Fruit fly (Drosophila melanogaster) whole organism, embryonic: Measurements from ENCODE around the gene ghi.
A peak's percentile ranks its signal among the peaks of the same experiment; 100 is the strongest.

ENCODE experiments used
- ATbp ChIP-seq: fragments of 200-800 bp; sonication (Bioruptor generic); optimal IDR thresholded peaks from 2 replicates; lab custom pipeline; 2017; ENCODE audit warnings: missing biosample characterization, mild to moderate bottlenecking, missing genetic modification characterization, missing genetic modification reagents
- Ada2b ChIP-seq: fragments of 200-800 bp; sonication (Bioruptor generic); IDR thresholded peaks from 2 replicates; pipeline ENCODE4 v1.3.6; 2022; ENCODE audit warnings: missing biosample characterization, missing genetic modification characterization
- Bteb2 ChIP-seq: fragments of 200-800 bp; sonication (Bioruptor generic); optimal IDR thresholded peaks from 2 replicates; lab custom pipeline; 2016; ENCODE audit warnings: missing biosample characterization, missing genetic modification characterization
- CG12236 ChIP-seq: fragments of 200-800 bp; sonication (Bioruptor generic); optimal IDR thresholded peaks from 2 replicates; lab custom pipeline; 2016; ENCODE audit warnings: missing biosample characterization, missing genetic modification characterization
- CG13296 ChIP-seq: fragments of 200-800 bp; sonication (Bioruptor generic); optimal IDR thresholded peaks from 3 replicates; lab custom pipeline; 2018; ENCODE audit warnings: missing biosample characterization, mild to moderate bottlenecking, missing genetic modification characterization
- CG14050 ChIP-seq: fragments of 200-800 bp; sonication (Bioruptor generic); IDR thresholded peaks from 3 replicates; pipeline ENCODE4 v1.3.6; 2022; ENCODE audit warnings: missing biosample characterization, missing genetic modification characterization
- CG15269 ChIP-seq: fragments of 200-800 bp; sonication (Bioruptor generic); optimal IDR thresholded peaks from 2 replicates; lab custom pipeline; 2018; ENCODE audit warnings: missing biosample characterization, mild to moderate bottlenecking, missing genetic modification characterization, moderate library complexity
- CG1603 ChIP-seq: fragments of 200-800 bp; sonication (Bioruptor generic); optimal IDR thresholded peaks from 2 replicates; lab custom pipeline; 2019; ENCODE audit warnings: missing biosample characterization, mild to moderate bottlenecking, missing genetic modification characterization, moderate library complexity
- CG16779 ChIP-seq: fragments of 200-800 bp; sonication (Bioruptor generic); IDR thresholded peaks from 2 replicates; pipeline ENCODE4 v1.3.6; 2022; ENCODE audit warnings: missing biosample characterization, missing genetic modification characterization
- CG17361 ChIP-seq: fragments of 200-800 bp; sonication (Bioruptor generic); IDR thresholded peaks from 3 replicates; pipeline ENCODE4 v1.3.6; 2022; ENCODE audit warnings: missing biosample characterization, missing genetic modification characterization
- CG3163 ChIP-seq: fragments of 200-800 bp; sonication (Bioruptor generic); optimal IDR thresholded peaks from 3 replicates; lab custom pipeline; 2016; ENCODE audit warnings: missing biosample characterization, missing genetic modification characterization
- CG32532 ChIP-seq: fragments of 200-800 bp; sonication (Bioruptor generic); IDR thresholded peaks from 2 replicates; pipeline ENCODE4 v1.3.6; 2022; ENCODE audit warnings: missing biosample characterization, missing genetic modification characterization
- CG3847 ChIP-seq: fragments of 200-800 bp; sonication (Bioruptor generic); IDR thresholded peaks from 2 replicates; pipeline ENCODE4 v1.3.6; 2022; ENCODE audit warnings: missing biosample characterization, missing genetic modification characterization
- CG4424 ChIP-seq: fragments of 200-800 bp; sonication (Bioruptor generic); optimal IDR thresholded peaks from 3 replicates; lab custom pipeline; 2016; ENCODE audit warnings: missing biosample characterization, missing genetic modification characterization
- CG7556 ChIP-seq: fragments of 200-800 bp; sonication (Bioruptor generic); optimal IDR thresholded peaks from 2 replicates; lab custom pipeline; 2017; ENCODE audit warnings: missing biosample characterization, mild to moderate bottlenecking, missing genetic modification characterization
- CG7786 ChIP-seq: fragments of 200-800 bp; sonication (Bioruptor generic); optimal IDR thresholded peaks from 2 replicates; lab custom pipeline; 2016; ENCODE audit warnings: missing biosample characterization, missing genetic modification characterization
- CG7839 ChIP-seq: fragments of 200-800 bp; sonication (Bioruptor generic); optimal IDR thresholded peaks from 3 replicates; lab custom pipeline; 2018; ENCODE audit warnings: missing biosample characterization, mild to moderate bottlenecking, missing genetic modification characterization, moderate library complexity
- CrebB ChIP-seq: fragments of 200-800 bp; sonication (Bioruptor generic); optimal IDR thresholded peaks from 3 replicates; lab custom pipeline; 2018; ENCODE audit warnings: missing biosample characterization, mild to moderate bottlenecking, missing genetic modification characterization
- HLH3B ChIP-seq: fragments of 200-800 bp; sonication (Bioruptor generic); IDR thresholded peaks from 2 replicates; pipeline ENCODE4 v1.3.6; 2022; ENCODE audit warnings: missing biosample characterization, missing genetic modification characterization
- Hr78 ChIP-seq, 2 experiments: fragments of 200-800 bp in 1 of 2; fragments of >200 bp in 1 of 2; sonication (Bioruptor generic) in 1 of 2; optimal IDR thresholded peaks; 2 replicates each; lab custom pipeline; 2017 to 2019; ENCODE audit warnings: missing biosample characterization in 2 of 2, missing genetic modification characterization in 2 of 2, mild to moderate bottlenecking in 1 of 2, moderate library complexity in 1 of 2
- Mrtf ChIP-seq: fragments of 200-800 bp; sonication (Bioruptor generic); IDR thresholded peaks from 3 replicates; pipeline ENCODE4 v1.3.6; 2022; ENCODE audit warnings: missing biosample characterization, missing genetic modification characterization
- Nf-YA ChIP-seq: fragments of 200-800 bp; sonication (Bioruptor generic); IDR thresholded peaks from 2 replicates; pipeline ENCODE4 v1.3.6; 2022; ENCODE audit warnings: missing biosample characterization, missing genetic modification characterization
- Nf-YB ChIP-seq: fragments of 200-800 bp; sonication (Bioruptor generic); optimal IDR thresholded peaks from 3 replicates; lab custom pipeline; 2019; ENCODE audit warnings: missing biosample characterization, mild to moderate bottlenecking, missing genetic modification characterization, moderate library complexity
- NfI ChIP-seq: fragments of 200-800 bp; sonication (Bioruptor generic); optimal IDR thresholded peaks from 3 replicates; lab custom pipeline; 2018; ENCODE audit warnings: missing biosample characterization, mild to moderate bottlenecking, missing genetic modification characterization, moderate library complexity
- Pdp1 ChIP-seq, 2 experiments: fragments of 200-800 bp; sonication (Bioruptor generic); optimal IDR thresholded peaks; 3 replicates each; lab custom pipeline; 2016; ENCODE audit warnings: missing biosample characterization in 2 of 2, missing genetic modification characterization in 2 of 2, mild to moderate bottlenecking in 1 of 2, moderate library complexity in 1 of 2
- Sox100B ChIP-seq: fragments of 200-800 bp; sonication (Bioruptor generic); optimal IDR thresholded peaks from 3 replicates; lab custom pipeline; 2018; ENCODE audit warnings: missing biosample characterization, mild to moderate bottlenecking, missing genetic modification characterization
- Xrp1 ChIP-seq: fragments of 200-800 bp; sonication (Bioruptor generic); IDR thresholded peaks from 2 replicates; pipeline ENCODE4 v1.3.6; 2022; ENCODE audit warnings: missing biosample characterization, missing genetic modification characterization
- ap ChIP-seq: fragments of 200-800 bp; sonication (Bioruptor generic); IDR thresholded peaks from 2 replicates; pipeline ENCODE4 v1.3.6; 2022; ENCODE audit warnings: missing biosample characterization, missing genetic modification characterization
- bsh ChIP-seq, 2 experiments: fragments of 200-800 bp; sonication (Bioruptor generic); optimal IDR thresholded peaks; 2 replicates each; lab custom pipeline; 2017 to 2018; ENCODE audit warnings: mild to moderate bottlenecking in 2 of 2, missing biosample characterization in 2 of 2, missing genetic modification characterization in 2 of 2, moderate library complexity in 1 of 2
- caup ChIP-seq: fragments of 200-800 bp; sonication (Bioruptor generic); optimal IDR thresholded peaks from 3 replicates; lab custom pipeline; 2017; ENCODE audit warnings: missing biosample characterization, mild to moderate bottlenecking, missing genetic modification characterization, moderate library complexity; ENCODE audit not compliant: severe bottlenecking
- chm ChIP-seq: fragments of 200-800 bp; sonication (Bioruptor generic); IDR thresholded peaks from 2 replicates; pipeline ENCODE4 v1.3.6; 2022; ENCODE audit warnings: missing biosample characterization, missing genetic modification characterization
- corto ChIP-seq: fragments of 200-800 bp; sonication (Bioruptor generic); optimal IDR thresholded peaks from 2 replicates; lab custom pipeline; 2016; ENCODE audit warnings: missing biosample characterization, mild to moderate bottlenecking, missing genetic modification characterization, moderate library complexity
- dmrt99B ChIP-seq: fragments of 200-800 bp; sonication (Bioruptor generic); optimal IDR thresholded peaks from 2 replicates; lab custom pipeline; 2018; ENCODE audit warnings: missing biosample characterization, mild to moderate bottlenecking, missing genetic modification characterization, moderate library complexity
- dpn ChIP-seq, 2 experiments: fragments of 200-800 bp; sonication (Bioruptor generic); optimal IDR thresholded peaks; 3 replicates each; lab custom pipeline; 2016; ENCODE audit warnings: missing biosample characterization in 2 of 2, missing genetic modification characterization in 2 of 2
- esg ChIP-seq: fragments of 200-800 bp; sonication (Bioruptor generic); conservative IDR thresholded peaks from 2 replicates; pipeline ENCODE4 v1.3.6; 2022; ENCODE audit warnings: missing biosample characterization, missing genetic modification characterization
- fd96Cb ChIP-seq: fragments of 200-800 bp; sonication (Bioruptor generic); optimal IDR thresholded peaks from 2 replicates; lab custom pipeline; 2018; ENCODE audit warnings: missing biosample characterization, mild to moderate bottlenecking, missing genetic modification characterization, moderate library complexity
- gem ChIP-seq: fragments of 200-800 bp; sonication (Bioruptor generic); optimal IDR thresholded peaks from 2 replicates; lab custom pipeline; 2019; ENCODE audit warnings: missing biosample characterization, mild to moderate bottlenecking, missing genetic modification characterization, moderate library complexity
- mam ChIP-seq: fragments of 200-800 bp; sonication (Bioruptor generic); optimal IDR thresholded peaks from 3 replicates; lab custom pipeline; 2016; ENCODE audit warnings: missing biosample characterization, missing genetic modification characterization
- nau ChIP-seq: fragments of 200-800 bp; sonication (Bioruptor generic); optimal IDR thresholded peaks from 3 replicates; lab custom pipeline; 2017; ENCODE audit warnings: missing biosample characterization, mild to moderate bottlenecking, missing genetic modification characterization, missing genetic modification reagents
- nerfin-1 ChIP-seq: fragments of 200-800 bp; sonication (Bioruptor generic); optimal IDR thresholded peaks from 3 replicates; lab custom pipeline; 2019; ENCODE audit warnings: missing biosample characterization, mild to moderate bottlenecking, missing genetic modification characterization, moderate library complexity
- oc ChIP-seq: fragments of 200-800 bp; sonication (Bioruptor generic); optimal IDR thresholded peaks from 2 replicates; lab custom pipeline; 2018; ENCODE audit warnings: missing biosample characterization, mild to moderate bottlenecking, missing genetic modification characterization, moderate library complexity
- pan ChIP-seq, 4 experiments: fragments of >200 bp in 3 of 4; fragments of 200-800 bp in 1 of 4; sonication (Bioruptor generic) in 1 of 4; optimal IDR thresholded peaks in 3 of 4; IDR thresholded peaks in 1 of 4; 2 replicates each; pipeline versions ENCODE4 v1.3.6 to Lab custom; 2017 to 2022; ENCODE audit warnings: missing biosample characterization in 2 of 4, missing genetic modification characterization in 2 of 4, mixed read lengths in 1 of 4
- peb ChIP-seq: fragments of 200-800 bp; sonication (Bioruptor generic); IDR thresholded peaks from 2 replicates; pipeline ENCODE4 v1.3.6; 2022; ENCODE audit warnings: missing biosample characterization, missing genetic modification characterization
- sens ChIP-seq: fragments of 200-800 bp; sonication (Bioruptor generic); peaks from one replicate; lab custom pipeline; 2016; ENCODE audit warnings: missing biosample characterization, missing genetic modification characterization
- sug ChIP-seq: fragments of 200-800 bp; optimal IDR thresholded peaks from 2 replicates; lab custom pipeline; 2019; ENCODE audit warnings: missing biosample characterization, mild to moderate bottlenecking, missing genetic modification characterization, moderate library complexity
- vvl ChIP-seq: fragments of 200-800 bp; sonication (Bioruptor generic); IDR thresholded peaks from 2 replicates; pipeline ENCODE4 v1.3.6; 2022; ENCODE audit warnings: missing biosample characterization, missing genetic modification characterization
- wor ChIP-seq: fragments of 200-800 bp; sonication (Bioruptor generic); IDR thresholded peaks from 2 replicates; pipeline ENCODE4 v1.3.6; 2022; ENCODE audit warnings: missing biosample characterization, missing genetic modification characterization

Gene ghi

dm6 chr3L:9420054-9420818 lies 31.4 kb upstream of the ghi start:
- peak; percentile 50 for TF ChIP-seq Sox100B (GFP tag; lab: Kevin White, UChicago)
- TF ChIP-seq corto (GFP tag; lab: Kevin White, UChicago) = peak; percentile 82
- peak; percentile 65 for TF ChIP-seq vvl (GFP tag; lab: Robert Waterston, UW)
- peak; percentile 55 for TF ChIP-seq Ada2b (GFP tag; lab: Robert Waterston, UW)
- TF ChIP-seq Nf-YA (GFP tag; lab: Robert Waterston, UW) = peak; percentile 43; the same call in 1 of the 2 replicates
- TF ChIP-seq esg = peak; percentile 63; the same call in 1 of the 2 replicates
- peak in 1 of 2 experiments; percentile 47 for TF ChIP-seq dpn (GFP tag; optimal IDR thresholded peaks at IDR 0.05; lab: Kevin White, UChicago)
- TF ChIP-seq nau (GFP tag; lab: Kevin White, UChicago) = peak; percentile 59
- no peak for TF ChIP-seq mam
- TF ChIP-seq CG7556 = peak; percentile 62
- TF ChIP-seq CG7786 (GFP tag; lab: Kevin White, UChicago) = peak; percentile 12
- TF ChIP-seq NfI (GFP tag; lab: Kevin White, UChicago) = peak; percentile 51
- peak; percentile 87 for TF ChIP-seq sens (GFP tag; lab: Kevin White, UChicago)
- TF ChIP-seq Bteb2 (GFP tag; lab: Kevin White, UChicago) = peak; percentile 16
- peak; percentile 25 for TF ChIP-seq CrebB (tag; lab: Kevin White, UChicago)
- TF ChIP-seq CG14050 (GFP tag; lab: Robert Waterston, UW) = peak; percentile 24; the same call in 2 of the 3 replicates
- peak; percentile 17; the same call in 1 of the 2 replicates for TF ChIP-seq peb (GFP tag; lab: Robert Waterston, UW)
- TF ChIP-seq HLH3B (GFP tag; lab: Robert Waterston, UW) = peak; percentile 65; the same call in 1 of the 2 replicates
- TF ChIP-seq Mrtf (GFP tag; lab: Robert Waterston, UW) = peak; percentile 57; the same call in 1 of the 3 replicates
- no peak for TF ChIP-seq Nf-YB (GFP tag; lab: Kevin White, UChicago)
- TF ChIP-seq bsh (GFP tag; optimal IDR thresholded peaks at IDR 0.05; lab: Kevin White, UChicago) = peak; percentile 50 to 86
- TF ChIP-seq chm (GFP tag; lab: Robert Waterston, UW) = no peak
- TF ChIP-seq gem (tag; lab: Kevin White, UChicago) = peak; percentile 72
- peak; percentile 12 for TF ChIP-seq CG12236 (GFP tag; lab: Kevin White, UChicago)
- TF ChIP-seq CG16779 = no peak
- TF ChIP-seq caup (GFP tag; lab: Kevin White, UChicago) = peak; percentile 17
- TF ChIP-seq fd96Cb (tag; lab: Kevin White, UChicago) = peak; percentile 39
- peak; percentile 64 for TF ChIP-seq ATbp (GFP tag; lab: Kevin White, UChicago)
- TF ChIP-seq nerfin-1 (tag; lab: Kevin White, UChicago) = peak; percentile 5
- TF ChIP-seq oc = peak; percentile 8
- TF ChIP-seq sug = peak; percentile 90
- no peak for TF ChIP-seq CG3163 (GFP tag; lab: Kevin White, UChicago)
- TF ChIP-seq CG3847 (GFP tag; lab: Robert Waterston, UW) = peak; percentile 12; the same call in 1 of the 2 replicates
- peak; percentile 58 for TF ChIP-seq CG7839 (tag; lab: Kevin White, UChicago)
- TF ChIP-seq CG17361 = 0 out of 3 replicates have a peak, but pooled peaks have one; percentile 26
- peak in 1 of 2 experiments; percentile 32 for TF ChIP-seq Hr78 (GFP tag; optimal IDR thresholded peaks at IDR 0.05; lab: Kevin White, UChicago)
- TF ChIP-seq wor (GFP tag; lab: Robert Waterston, UW) = peak; percentile 38; the same call in 1 of the 2 replicates
- TF ChIP-seq CG13296 (GFP tag; lab: Kevin White, UChicago) = peak; percentile 26
- TF ChIP-seq ap (GFP tag; lab: Robert Waterston, UW) = peak; percentile 62
- TF ChIP-seq dmrt99B (tag; lab: Kevin White, UChicago) = peak; percentile 75
- TF ChIP-seq Pdp1 (GFP tag; optimal IDR thresholded peaks at IDR 0.05; lab: Kevin White, UChicago) = no peak
- TF ChIP-seq CG1603 (tag; lab: Kevin White, UChicago) = peak; percentile 70
- no peak for TF ChIP-seq pan (optimal IDR thresholded peaks at IDR 0.05; lab: Kevin White, UChicago)
- peak in 1 of 2 experiments; percentile 63 for TF ChIP-seq pan (GFP tag; optimal IDR thresholded peaks at IDR 0.05 in 1 of 2, IDR thresholded peaks at IDR 0.05 in 1 of 2)
- TF ChIP-seq CG4424 = peak; percentile 51
- peak; percentile 14; the same call in 1 of the 2 replicates for TF ChIP-seq CG32532 (GFP tag; lab: Robert Waterston, UW)
- peak; percentile 66 for TF ChIP-seq CG15269 (tag; lab: Kevin White, UChicago)
- peak; percentile 63; the same call in 1 of the 2 replicates for TF ChIP-seq Xrp1
